Worm (Caenorhabditis elegans) whole organism, early embryonic: ENCODE results near the gene gst-20.

Source experiments
- B0310.2 ChIP-seq: sonication (generic microtip); optimal IDR thresholded peaks from 2 replicates; lab custom pipeline; 2016; ENCODE audit warnings: mild to moderate bottlenecking, missing genetic modification characterization, missing compliant biosample characterization
- F13C5.2 ChIP-seq: sonication (generic microtip); optimal IDR thresholded peaks from 2 replicates; lab custom pipeline; 2017; ENCODE audit warnings: mild to moderate bottlenecking, missing genetic modification characterization, inconsistent platforms, missing compliant biosample characterization
- aly-1 ChIP-seq: sonication (generic microtip); optimal IDR thresholded peaks from 2 replicates; lab custom pipeline; 2016; ENCODE audit warnings: missing genetic modification characterization, missing compliant biosample characterization
- ama-1 ChIP-seq: fragments of 150-350 bp; optimal IDR thresholded peaks from 2 replicates; lab custom pipeline; 2014
- ceh-13 ChIP-seq: fragments of 200-800 bp; sonication (Bioruptor generic); optimal IDR thresholded peaks from 2 replicates; lab custom pipeline; 2018; ENCODE audit warnings: mild to moderate bottlenecking, missing genetic modification characterization, missing compliant biosample characterization
- ceh-36 ChIP-seq: sonication (generic microtip); optimal IDR thresholded peaks from 2 replicates; lab custom pipeline; 2016; ENCODE audit warnings: missing genetic modification characterization, inconsistent platforms, missing compliant biosample characterization
- ets-7 ChIP-seq: sonication (generic microtip); optimal IDR thresholded peaks from 2 replicates; lab custom pipeline; 2016; ENCODE audit warnings: missing genotype, missing genetic modification characterization, missing compliant biosample characterization
- flt-1 ChIP-seq: fragments of 200-800 bp; sonication (Bioruptor generic); IDR thresholded peaks from 2 replicates; pipeline ENCODE4 v1.3.6; 2022; ENCODE audit warnings: missing genetic modification characterization, missing compliant biosample characterization
- hmbx-1 ChIP-seq: sonication (generic microtip); optimal IDR thresholded peaks from 2 replicates; lab custom pipeline; 2016; ENCODE audit warnings: mild to moderate bottlenecking, missing genetic modification characterization, missing compliant biosample characterization
- hmg-4 ChIP-seq: fragments of 200-800 bp; sonication (Bioruptor generic); optimal IDR thresholded peaks from 2 replicates; lab custom pipeline; 2018; ENCODE audit warnings: mild to moderate bottlenecking, missing genetic modification characterization, missing compliant biosample characterization
- hnd-1 ChIP-seq: sonication (generic microtip); optimal IDR thresholded peaks from 2 replicates; lab custom pipeline; 2016; ENCODE audit warnings: missing genetic modification characterization, missing compliant biosample characterization
- pes-1 ChIP-seq: fragments of 200-800 bp; sonication (Bioruptor generic); IDR thresholded peaks from 2 replicates; pipeline ENCODE4 v1.3.6; 2022; ENCODE audit warnings: missing genetic modification reagents, missing genetic modification characterization, missing compliant biosample characterization
- scrt-1 ChIP-seq: fragments of 200-800 bp; sonication (Bioruptor generic); IDR thresholded peaks from 2 replicates; pipeline ENCODE4 v1.3.6; 2022; ENCODE audit warnings: missing genetic modification characterization, missing compliant biosample characterization
- sea-1 ChIP-seq: fragments of 200-800 bp; sonication (Bioruptor generic); conservative IDR thresholded peaks from 2 replicates; pipeline ENCODE4 v1.3.6; 2022; ENCODE audit warnings: missing genetic modification characterization, missing compliant biosample characterization
- tbx-11 ChIP-seq: fragments of 200-800 bp; sonication (Bioruptor generic); IDR thresholded peaks from 2 replicates; pipeline ENCODE4 v1.3.6; 2022; ENCODE audit warnings: missing genetic modification characterization, missing compliant biosample characterization
- tbx-37 ChIP-seq: fragments of 200-800 bp; sonication (Bioruptor generic); conservative IDR thresholded peaks from 2 replicates; pipeline ENCODE4 v1.3.6; 2022; ENCODE audit warnings: missing genetic modification reagents, missing genetic modification characterization, missing compliant biosample characterization
- tra-4 ChIP-seq: sonication (generic microtip); optimal IDR thresholded peaks from 2 replicates; lab custom pipeline; 2017; ENCODE audit warnings: missing genetic modification characterization, missing compliant biosample characterization

gst-20 gene

ce11 chrII:13614516-13614915, 4.9 kb upstream of the gst-20 start:
- TF ChIP-seq tbx-37 (GFP tag; lab: Robert Waterston, UW) (no peak), aly-1 (tag; lab: Kevin White, UChicago) (no peak), F13C5.2 (no peak), scrt-1 (GFP tag; lab: Robert Waterston, UW) (no peak), hmg-4 (GFP tag; lab: Kevin White, UChicago) (no peak), ceh-36 (tag; lab: Kevin White, UChicago) (no peak), tra-4 (tag; lab: Kevin White, UChicago) (no peak), hnd-1 (tag; lab: Kevin White, UChicago) (no peak), ama-1 (no peak), B0310.2 (tag; lab: Kevin White, UChicago) (no peak), flt-1 (GFP tag; lab: Robert Waterston, UW) (no peak)

- TF ChIP-seq hmbx-1 = no peak
- no peak for TF ChIP-seq F13C5.2
- TF ChIP-seq sea-1 = no peak
- TF ChIP-seq pes-1 (GFP tag; lab: Robert Waterston, UW) = no peak
- TF ChIP-seq scrt-1 (GFP tag; lab: Robert Waterston, UW) = no peak
- TF ChIP-seq tbx-11 (GFP tag; lab: Robert Waterston, UW) = no peak
- TF ChIP-seq hnd-1 (tag; lab: Kevin White, UChicago) = no peak
- no peak for TF ChIP-seq ceh-36 (tag; lab: Kevin White, UChicago)
- TF ChIP-seq flt-1 (GFP tag; lab: Robert Waterston, UW) = no peak
- no peak for TF ChIP-seq B0310.2 (tag; lab: Kevin White, UChicago)
- no peak for TF ChIP-seq hmg-4 (GFP tag; lab: Kevin White, UChicago)
- no peak for TF ChIP-seq ets-7 (tag; lab: Kevin White, UChicago)
- no peak for TF ChIP-seq tra-4 (tag; lab: Kevin White, UChicago)
- no peak for TF ChIP-seq tbx-37 (GFP tag; lab: Robert Waterston, UW)
- no peak for TF ChIP-seq ama-1
- no peak for TF ChIP-seq aly-1 (tag; lab: Kevin White, UChicago)
- TF ChIP-seq ceh-13 (GFP tag; lab: Kevin White, UChicago) = no peak
These were observed 3.5 kb upstream of the gst-20 start, which contains the start of gene gst-15 for ce11 chrII:13613096-13613495. gst-15 (minus strand) TSS chrII:13613196.

DNA sequence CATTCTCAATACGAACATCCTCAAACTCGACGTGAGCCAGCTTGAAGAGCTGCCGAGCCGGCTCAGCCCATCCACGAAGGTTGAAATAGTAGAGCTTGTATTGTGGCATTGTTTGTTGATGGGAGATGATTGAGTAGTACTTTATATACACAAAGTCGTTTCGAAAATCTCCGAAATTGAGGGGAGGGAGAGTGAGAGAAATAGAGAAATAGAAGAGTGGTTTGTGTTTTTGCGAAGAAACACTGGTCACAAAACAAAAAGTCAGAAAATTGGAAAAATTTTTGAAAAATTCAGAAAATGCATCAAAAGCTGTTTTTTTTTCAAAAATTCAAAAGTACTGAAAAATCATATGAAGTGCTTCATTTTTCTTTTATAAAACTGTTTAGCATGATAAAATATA, 1.6 kb upstream of the gst-20 start, which contains the start of gene gst-24:
Gene gst-24 (minus strand): TSS at position 181 of the 400 bp plus-strand sequence.
- TF ChIP-seq flt-1 (GFP tag; lab: Robert Waterston, UW) = no peak
- no peak for TF ChIP-seq B0310.2 (tag; lab: Kevin White, UChicago)
- no peak for TF ChIP-seq ceh-36 (tag; lab: Kevin White, UChicago)
- TF ChIP-seq hnd-1 (tag; lab: Kevin White, UChicago) = no peak
- TF ChIP-seq F13C5.2 = no peak
- TF ChIP-seq scrt-1 (GFP tag; lab: Robert Waterston, UW) = no peak
- TF ChIP-seq tbx-37 (GFP tag; lab: Robert Waterston, UW) = no peak
- TF ChIP-seq hmg-4 (GFP tag; lab: Kevin White, UChicago) = no peak
- TF ChIP-seq tra-4 (tag; lab: Kevin White, UChicago) = no peak
- TF ChIP-seq sea-1 = no peak
- TF ChIP-seq hmbx-1 = no peak
- TF ChIP-seq pes-1 (GFP tag; lab: Robert Waterston, UW) = no peak

- no peak for TF ChIP-seq hmbx-1
- no peak for TF ChIP-seq ama-1
- no peak for TF ChIP-seq tbx-11 (GFP tag; lab: Robert Waterston, UW)
- no peak for TF ChIP-seq ets-7 (tag; lab: Kevin White, UChicago)
- TF ChIP-seq scrt-1 (GFP tag; lab: Robert Waterston, UW) = no peak
- no peak for TF ChIP-seq B0310.2 (tag; lab: Kevin White, UChicago)
- no peak for TF ChIP-seq ceh-36 (tag; lab: Kevin White, UChicago)
- TF ChIP-seq hnd-1 (tag; lab: Kevin White, UChicago) = no peak
- no peak for TF ChIP-seq F13C5.2
- TF ChIP-seq tbx-37 (GFP tag; lab: Robert Waterston, UW) = no peak
- no peak for TF ChIP-seq tra-4 (tag; lab: Kevin White, UChicago)
- no peak for TF ChIP-seq pes-1 (GFP tag; lab: Robert Waterston, UW)
- TF ChIP-seq hmg-4 (GFP tag; lab: Kevin White, UChicago) = no peak
- TF ChIP-seq ceh-13 (GFP tag; lab: Kevin White, UChicago) = no peak
- TF ChIP-seq aly-1 (tag; lab: Kevin White, UChicago) = no peak
These were observed 8.7 kb downstream of the gst-20 start, which contains the start of gene csp-1 for ce11 chrII:13600904-13601303. csp-1 (plus strand) TSS chrII:13601204.

DNA sequence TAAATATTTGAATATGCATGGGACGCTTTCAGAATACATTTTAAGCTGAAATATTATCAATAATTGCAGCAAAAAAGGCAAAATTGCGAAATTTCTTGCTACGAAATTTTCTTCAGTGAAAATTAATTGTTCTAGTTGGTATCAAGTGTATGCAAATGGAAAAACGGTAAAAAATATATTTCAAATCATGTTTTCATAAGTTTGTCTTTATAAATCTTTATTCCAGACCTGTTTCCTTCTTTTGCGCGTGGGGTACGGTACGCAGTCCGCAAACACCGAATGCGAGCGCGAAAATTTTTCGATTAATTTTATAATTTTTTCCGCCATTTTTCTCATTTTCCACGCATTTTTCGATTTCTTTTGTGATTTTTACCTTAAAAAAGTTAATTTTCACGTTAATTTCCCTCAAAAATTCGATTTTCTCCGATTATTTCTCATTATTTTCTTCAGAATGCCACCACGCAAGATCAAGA, 13.1 kb downstream of the gst-20 start, which contains the start of the genes fbxc-23 and csc-1:
Gene fbxc-23 (minus strand): TSS at position 51 of the 473 bp plus-strand sequence.
Gene csc-1 (plus strand): TSS at position 451 of the 473 bp plus-strand sequence.
- TF ChIP-seq F13C5.2 = peak; percentile 49
- no peak for TF ChIP-seq hnd-1 (tag; lab: Kevin White, UChicago)
- TF ChIP-seq scrt-1 (GFP tag; lab: Robert Waterston, UW) = no peak

ce11 chrII:13595279-13595678, 14.3 kb downstream of the gst-20 start:
- TF ChIP-seq sea-1 = no peak
- no peak for TF ChIP-seq hnd-1 (tag; lab: Kevin White, UChicago)
- no peak for TF ChIP-seq F13C5.2
- TF ChIP-seq hmbx-1 = no peak
- no peak for TF ChIP-seq ceh-36 (tag; lab: Kevin White, UChicago)
- no peak for TF ChIP-seq scrt-1 (GFP tag; lab: Robert Waterston, UW)
- no peak for TF ChIP-seq ceh-13 (GFP tag; lab: Kevin White, UChicago)
- TF ChIP-seq pes-1 (GFP tag; lab: Robert Waterston, UW) = no peak
- no peak for TF ChIP-seq flt-1 (GFP tag; lab: Robert Waterston, UW)
- no peak for TF ChIP-seq ama-1
- no peak for TF ChIP-seq tbx-11 (GFP tag; lab: Robert Waterston, UW)
- no peak for TF ChIP-seq tra-4 (tag; lab: Kevin White, UChicago)
- TF ChIP-seq aly-1 (tag; lab: Kevin White, UChicago) = no peak
- TF ChIP-seq ets-7 (tag; lab: Kevin White, UChicago) = no peak
- no peak for TF ChIP-seq hmg-4 (GFP tag; lab: Kevin White, UChicago)
- no peak for TF ChIP-seq B0310.2 (tag; lab: Kevin White, UChicago)
- no peak for TF ChIP-seq tbx-37 (GFP tag; lab: Robert Waterston, UW)
